Worm (Caenorhabditis elegans): ENCODE measurements around the gene C13A2.12.

DNA sequence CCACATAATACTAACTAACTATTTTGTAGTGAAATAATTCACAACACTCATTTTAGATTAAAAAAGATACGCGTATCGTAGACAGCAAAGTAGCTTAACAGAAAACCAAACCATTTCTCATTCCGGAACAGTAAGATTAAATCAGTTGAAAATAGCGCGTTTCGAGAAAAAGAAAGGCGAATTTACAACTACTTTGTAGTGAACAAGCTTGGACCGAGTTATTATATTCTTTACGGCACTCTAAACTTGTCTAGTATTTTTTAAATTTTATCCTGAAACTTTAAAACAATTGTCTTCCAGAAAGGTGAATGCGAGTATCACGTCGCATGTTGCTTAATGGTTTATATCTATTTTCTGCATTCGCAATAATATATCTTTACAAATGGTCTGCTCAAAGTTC is 20.0 kb downstream of the C13A2.12 start, which contains the start of gene C13A2.4:
- no peak for TF ChIP-seq ama-1 (optimal IDR thresholded peaks at IDR 0.05)
- TF ChIP-seq scrt-1 (GFP tag; IDR thresholded peaks at IDR 0.05): no peak
- no peak for TF ChIP-seq aly-1 (tag; optimal IDR thresholded peaks at IDR 0.05)
